Fruit fly (Drosophila melanogaster) whole organism, embryonic: Measurements from ENCODE around the gene Bet3.

Experiments
- Aef1 ChIP-seq: fragments of 200-800 bp; sonication (Bioruptor generic); IDR thresholded peaks from 3 replicates; pipeline ENCODE4 v1.3.6; 2022; ENCODE audit warnings: missing biosample characterization, missing genetic modification characterization
- CG10267 ChIP-seq: fragments of 200-800 bp; sonication (Bioruptor generic); optimal IDR thresholded peaks from 2 replicates; lab custom pipeline; 2018; ENCODE audit warnings: missing biosample characterization, mild to moderate bottlenecking, missing genetic modification characterization, moderate library complexity
- CG10654 ChIP-seq: fragments of 200-800 bp; sonication (Bioruptor generic); optimal IDR thresholded peaks from 2 replicates; lab custom pipeline; 2016; ENCODE audit warnings: missing biosample characterization, missing genetic modification characterization
- CG13287 ChIP-seq: fragments of 200-800 bp; sonication (Bioruptor generic); IDR thresholded peaks from 2 replicates; pipeline ENCODE4 v1.3.6; 2022; ENCODE audit warnings: missing biosample characterization, missing genetic modification characterization; ENCODE audit not compliant: partially characterized antibody
- CG13624 ChIP-seq: fragments of 200-800 bp; sonication (Bioruptor generic); optimal IDR thresholded peaks from 2 replicates; lab custom pipeline; 2016; ENCODE audit warnings: missing biosample characterization, missing genetic modification characterization
- CG15514 ChIP-seq: fragments of 200-800 bp; sonication (Bioruptor generic); optimal IDR thresholded peaks from 3 replicates; lab custom pipeline; 2017; ENCODE audit warnings: missing biosample characterization, missing genetic modification characterization, mild to moderate bottlenecking, moderate library complexity, missing genetic modification reagents
- CG17568 ChIP-seq: fragments of 200-800 bp; sonication (Bioruptor generic); optimal IDR thresholded peaks from 2 replicates; lab custom pipeline; 2018; ENCODE audit warnings: missing biosample characterization, mild to moderate bottlenecking, missing genetic modification characterization, moderate library complexity
- CG18262 ChIP-seq: fragments of 200-800 bp; optimal IDR thresholded peaks from 3 replicates; lab custom pipeline; 2019; ENCODE audit warnings: missing biosample characterization, mild to moderate bottlenecking, missing genetic modification characterization, moderate library complexity
- CG2120 ChIP-seq: fragments of 200-800 bp; sonication (Bioruptor generic); optimal IDR thresholded peaks from 3 replicates; lab custom pipeline; 2016; ENCODE audit warnings: missing biosample characterization, missing genetic modification characterization
- CG2202 ChIP-seq: fragments of 200-800 bp; sonication (Bioruptor generic); optimal IDR thresholded peaks from 2 replicates; lab custom pipeline; 2018; ENCODE audit warnings: missing biosample characterization, mild to moderate bottlenecking, missing genetic modification characterization
- CG2678 ChIP-seq: fragments of 200-800 bp; sonication (Bioruptor generic); optimal IDR thresholded peaks from 3 replicates; lab custom pipeline; 2019; ENCODE audit warnings: missing biosample characterization, mild to moderate bottlenecking, missing genetic modification characterization, moderate library complexity
- CG3407 ChIP-seq: fragments of 200-800 bp; sonication (Bioruptor generic); optimal IDR thresholded peaks from 2 replicates; lab custom pipeline; 2018; ENCODE audit warnings: missing biosample characterization, mild to moderate bottlenecking, missing genetic modification characterization
- CG7271 ChIP-seq: fragments of 200-800 bp; sonication (Bioruptor generic); optimal IDR thresholded peaks from 2 replicates; lab custom pipeline; 2018; ENCODE audit warnings: missing biosample characterization, mild to moderate bottlenecking, missing genetic modification characterization, moderate library complexity
- CG7839 ChIP-seq: fragments of 200-800 bp; sonication (Bioruptor generic); optimal IDR thresholded peaks from 3 replicates; lab custom pipeline; 2018; ENCODE audit warnings: missing biosample characterization, mild to moderate bottlenecking, missing genetic modification characterization, moderate library complexity
- CG8281 ChIP-seq: fragments of 200-800 bp; sonication (Bioruptor generic); optimal IDR thresholded peaks from 2 replicates; lab custom pipeline; 2018; ENCODE audit warnings: missing biosample characterization, mild to moderate bottlenecking, missing genetic modification characterization, moderate library complexity
- CG9437 ChIP-seq: fragments of 200-800 bp; sonication (Bioruptor generic); optimal IDR thresholded peaks from 2 replicates; lab custom pipeline; 2018; ENCODE audit warnings: missing biosample characterization, mild to moderate bottlenecking, missing genetic modification characterization
- CG9876 ChIP-seq: fragments of 200-800 bp; sonication (Bioruptor generic); optimal IDR thresholded peaks from 2 replicates; lab custom pipeline; 2016; ENCODE audit warnings: missing biosample characterization, missing genetic modification characterization
- D19A ChIP-seq: fragments of 200-800 bp; optimal IDR thresholded peaks from 3 replicates; lab custom pipeline; 2019; ENCODE audit warnings: missing biosample characterization, mild to moderate bottlenecking, missing genetic modification characterization, moderate library complexity
- D19B ChIP-seq: fragments of 200-800 bp; sonication (Bioruptor generic); optimal IDR thresholded peaks from 2 replicates; lab custom pipeline; 2017; ENCODE audit warnings: missing biosample characterization, mild to moderate bottlenecking, missing genetic modification characterization
- Dp ChIP-seq: fragments of 200-800 bp; sonication (Bioruptor generic); optimal IDR thresholded peaks from 2 replicates; lab custom pipeline; 2018; ENCODE audit warnings: missing biosample characterization, mild to moderate bottlenecking, missing genetic modification characterization, moderate library complexity
- Fer2 ChIP-seq: fragments of 200-800 bp; sonication (Bioruptor generic); optimal IDR thresholded peaks from 2 replicates; lab custom pipeline; 2018; ENCODE audit warnings: missing biosample characterization, mild to moderate bottlenecking, missing genetic modification characterization, moderate library complexity
- GATAe ChIP-seq: fragments of 200-800 bp; sonication (Bioruptor generic); conservative IDR thresholded peaks from 2 replicates; pipeline ENCODE4 v1.3.6; 2022; ENCODE audit warnings: missing biosample characterization, missing genetic modification characterization
- HLH3B ChIP-seq: fragments of 200-800 bp; sonication (Bioruptor generic); IDR thresholded peaks from 2 replicates; pipeline ENCODE4 v1.3.6; 2022; ENCODE audit warnings: missing biosample characterization, missing genetic modification characterization
- Hr51 ChIP-seq, 2 experiments: fragments of 200-800 bp; sonication (Bioruptor generic); optimal IDR thresholded peaks; 2 replicates in 1 of 2; 3 replicates in 1 of 2; lab custom pipeline; 2016 to 2018; ENCODE audit warnings: missing biosample characterization in 2 of 2, missing genetic modification characterization in 2 of 2, mild to moderate bottlenecking in 1 of 2, moderate library complexity in 1 of 2
- Hr78 ChIP-seq, 2 experiments: fragments of 200-800 bp in 1 of 2; fragments of >200 bp in 1 of 2; sonication (Bioruptor generic) in 1 of 2; optimal IDR thresholded peaks; 2 replicates each; lab custom pipeline; 2017 to 2019; ENCODE audit warnings: missing biosample characterization in 2 of 2, missing genetic modification characterization in 2 of 2, mild to moderate bottlenecking in 1 of 2, moderate library complexity in 1 of 2
- Lhr ChIP-seq: fragments of 200-800 bp; sonication (Bioruptor generic); optimal IDR thresholded peaks from 3 replicates; lab custom pipeline; 2017; ENCODE audit warnings: mild to moderate bottlenecking, missing biosample characterization, missing genetic modification reagents, missing genetic modification characterization
- Lpt ChIP-seq: fragments of >200 bp; optimal IDR thresholded peaks from 2 replicates; lab custom pipeline; 2018; ENCODE audit warnings: missing biosample characterization, missing genetic modification characterization
- Oaz ChIP-seq: fragments of 200-800 bp; sonication (Bioruptor generic); IDR thresholded peaks from 2 replicates; pipeline ENCODE4 v1.3.6; 2022; ENCODE audit warnings: missing biosample characterization, missing genetic modification characterization
- Ravus ChIP-seq: fragments of 200-800 bp; sonication (Bioruptor generic); IDR thresholded peaks from 2 replicates; pipeline ENCODE4 v1.3.6; 2022; ENCODE audit warnings: missing biosample characterization, missing genetic modification characterization
- Tbp ChIP-seq: fragments of >200 bp; optimal IDR thresholded peaks from 2 replicates; lab custom pipeline; 2018; ENCODE audit warnings: missing biosample characterization, missing genetic modification characterization
- Usf ChIP-seq: fragments of 200-800 bp; sonication (Bioruptor generic); optimal IDR thresholded peaks from 2 replicates; lab custom pipeline; 2017; ENCODE audit warnings: missing genotype, missing biosample characterization, missing genetic modification characterization
- Vsx1 ChIP-seq: fragments of 200-800 bp; sonication (Bioruptor generic); optimal IDR thresholded peaks from 2 replicates; lab custom pipeline; 2017; ENCODE audit warnings: missing biosample characterization, mild to moderate bottlenecking, missing genetic modification characterization, missing genetic modification reagents
- YL-1 ChIP-seq: fragments of 200-800 bp; sonication (Bioruptor generic); optimal IDR thresholded peaks from 3 replicates; lab custom pipeline; 2017; ENCODE audit warnings: missing biosample characterization, mild to moderate bottlenecking, missing genetic modification characterization
- amos ChIP-seq: fragments of 200-800 bp; sonication (Bioruptor generic); IDR thresholded peaks from 2 replicates; pipeline ENCODE4 v1.3.6; 2022; ENCODE audit warnings: missing biosample characterization, missing genetic modification characterization; ENCODE audit not compliant: partially characterized antibody
- bbx ChIP-seq: fragments of 200-800 bp; sonication (Bioruptor generic); IDR thresholded peaks from 2 replicates; pipeline ENCODE4 v1.3.6; 2022; ENCODE audit warnings: missing biosample characterization, missing genetic modification characterization; ENCODE audit not compliant: partially characterized antibody
- bigmax ChIP-seq: fragments of 200-800 bp; sonication (Bioruptor generic); optimal IDR thresholded peaks from 2 replicates; lab custom pipeline; 2018; ENCODE audit warnings: missing biosample characterization, mild to moderate bottlenecking, missing genetic modification characterization
- chm ChIP-seq: fragments of 200-800 bp; sonication (Bioruptor generic); IDR thresholded peaks from 2 replicates; pipeline ENCODE4 v1.3.6; 2022; ENCODE audit warnings: missing biosample characterization, missing genetic modification characterization
- disco-r ChIP-seq: fragments of 200-800 bp; sonication (Bioruptor generic); optimal IDR thresholded peaks from 2 replicates; lab custom pipeline; 2016; ENCODE audit warnings: missing biosample characterization, missing genetic modification characterization
- esg ChIP-seq: fragments of 200-800 bp; sonication (Bioruptor generic); conservative IDR thresholded peaks from 2 replicates; pipeline ENCODE4 v1.3.6; 2022; ENCODE audit warnings: missing biosample characterization, missing genetic modification characterization
- eyg ChIP-seq: fragments of 200-800 bp; sonication (Bioruptor generic); optimal IDR thresholded peaks from 3 replicates; lab custom pipeline; 2016; ENCODE audit warnings: missing biosample characterization, missing genetic modification characterization
- fd3F ChIP-seq: fragments of 200-800 bp; sonication (Bioruptor generic); optimal IDR thresholded peaks from 2 replicates; lab custom pipeline; 2018; ENCODE audit warnings: missing biosample characterization, mild to moderate bottlenecking, missing genetic modification characterization, moderate library complexity
- fd64A ChIP-seq: fragments of 200-800 bp; sonication (Bioruptor generic); optimal IDR thresholded peaks from 3 replicates; lab custom pipeline; 2018; ENCODE audit warnings: missing biosample characterization, mild to moderate bottlenecking, missing genetic modification characterization
- gem ChIP-seq: fragments of 200-800 bp; sonication (Bioruptor generic); optimal IDR thresholded peaks from 2 replicates; lab custom pipeline; 2019; ENCODE audit warnings: missing biosample characterization, mild to moderate bottlenecking, missing genetic modification characterization, moderate library complexity
- hb ChIP-seq: fragments of 200-800 bp; sonication (Bioruptor generic); IDR thresholded peaks from 3 replicates; pipeline ENCODE4 v1.3.6; 2022; ENCODE audit warnings: missing biosample characterization, missing genetic modification characterization; ENCODE audit not compliant: partially characterized antibody
- lmd ChIP-seq: fragments of 200-800 bp; sonication (Bioruptor generic); IDR thresholded peaks from 2 replicates; pipeline ENCODE4 v1.3.6; 2022; ENCODE audit warnings: missing biosample characterization, missing genetic modification characterization
- odd ChIP-seq: fragments of 200-800 bp; sonication (Bioruptor generic); optimal IDR thresholded peaks from 2 replicates; lab custom pipeline; 2017; ENCODE audit warnings: missing biosample characterization, mild to moderate bottlenecking, missing genetic modification characterization
- salm ChIP-seq: fragments of 200-800 bp; sonication (Bioruptor generic); optimal IDR thresholded peaks from 2 replicates; lab custom pipeline; 2018; ENCODE audit warnings: missing biosample characterization, mild to moderate bottlenecking, missing genetic modification characterization
- z ChIP-seq: fragments of 200-800 bp; sonication (Bioruptor generic); IDR thresholded peaks from 3 replicates; pipeline ENCODE4 v1.3.6; 2022; ENCODE audit warnings: missing biosample characterization, missing genetic modification characterization

Gene Bet3

DNA sequence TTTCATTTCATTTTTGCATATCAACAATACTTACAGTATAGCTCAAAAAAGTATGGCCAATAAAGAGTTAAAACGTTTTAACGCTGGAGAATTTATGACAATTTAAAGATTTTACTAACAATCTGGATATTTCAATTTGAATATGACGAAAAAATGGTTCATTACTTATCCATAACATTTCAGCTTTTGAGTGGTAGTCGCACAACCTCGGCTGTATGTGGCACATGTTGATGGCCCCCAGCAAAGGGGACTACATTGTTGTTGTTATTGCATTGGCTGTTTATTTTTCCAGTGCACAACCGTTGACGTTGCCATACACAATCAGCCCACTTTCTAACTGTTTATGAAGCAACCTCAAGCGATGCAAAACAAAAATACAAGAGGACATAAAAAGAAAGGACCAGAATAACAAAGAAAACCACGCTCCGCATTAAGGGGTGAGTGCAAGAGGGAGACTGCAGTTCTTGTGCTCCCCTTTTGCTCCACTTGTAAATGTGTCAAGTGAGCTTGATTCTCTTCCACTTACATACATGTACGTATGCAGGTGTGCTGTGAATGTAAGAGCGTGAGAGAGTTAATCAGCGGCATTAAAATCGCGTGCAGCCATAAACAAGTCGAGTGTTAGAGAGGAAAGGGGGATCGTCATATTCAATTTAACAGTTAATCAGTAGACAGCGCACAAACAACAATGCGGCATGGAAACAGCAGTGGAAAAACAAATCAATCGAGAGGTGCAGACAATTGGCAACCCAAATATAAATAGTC lies 21.8 kb downstream of the Bet3 start (continued):
- TF ChIP-seq HLH3B (GFP tag; lab: Robert Waterston, UW) (peak; percentile 65; the same call in 1 of the 2 replicates), disco-r (GFP tag; lab: Kevin White, UChicago) (no peak), CG2678 (tag; lab: Kevin White, UChicago) (peak; percentile 66), Hr51 (GFP tag; optimal IDR thresholded peaks at IDR 0.05; lab: Kevin White, UChicago) (peak in 1 of 2 experiments; percentile 75), Lpt (GFP tag; lab: Kevin White, UChicago) (no peak), YL-1 (no peak), fd3F (GFP tag; lab: Kevin White, UChicago) (peak; percentile 21), hb (GFP tag; lab: Robert Waterston, UW) (no peak), lmd (GFP tag; lab: Robert Waterston, UW) (peak; percentile 41; the same call in 1 of the 2 replicates), Tbp (GFP tag; lab: Kevin White, UChicago) (no peak), CG10267 (peak; percentile 4), Oaz (GFP tag; lab: Robert Waterston, UW) (no peak), CG8281 (tag; lab: Kevin White, UChicago) (no peak), CG18262 (tag; lab: Kevin White, UChicago) (peak; percentile 56), esg (GFP tag; lab: Robert Waterston, UW) (peak; percentile 63; the same call in 1 of the 2 replicates), GATAe (GFP tag; lab: Robert Waterston, UW) (no peak), Aef1 (no peak), gem (tag; lab: Kevin White, UChicago) (peak; percentile 72), CG9437 (peak; percentile 24), salm (tag; lab: Kevin White, UChicago) (peak; percentile 23), z (no peak), CG17568 (peak; percentile 29), Dp (GFP tag; lab: Kevin White, UChicago) (no peak), Ravus (GFP tag; lab: Robert Waterston, UW) (no peak), Hr78 (GFP tag; optimal IDR thresholded peaks at IDR 0.05; lab: Kevin White, UChicago) (peak in 1 of 2 experiments; percentile 32), CG13287 (GFP tag; lab: Robert Waterston, UW) (no peak), CG9876 (no peak), CG10654 (GFP tag; lab: Kevin White, UChicago) (no peak), CG15514 (GFP tag; lab: Kevin White, UChicago) (peak; percentile 24), CG2120 (GFP tag; lab: Kevin White, UChicago) (peak; percentile 49), bbx (GFP tag; lab: Robert Waterston, UW) (no peak), eyg (no peak), Vsx1 (GFP tag; lab: Kevin White, UChicago) (no peak), CG7271 (tag; lab: Kevin White, UChicago) (no peak), fd64A (no peak), chm (no peak), CG3407 (peak; percentile 14), odd (GFP tag; lab: Kevin White, UChicago) (peak; percentile 44), Fer2 (tag; lab: Kevin White, UChicago) (no peak), CG2202 (tag; lab: Kevin White, UChicago) (no peak), amos (GFP tag; lab: Robert Waterston, UW) (no peak), D19A (tag; lab: Kevin White, UChicago) (peak; percentile 47), Lhr (GFP tag; lab: Kevin White, UChicago) (no peak), D19B (GFP tag; lab: Kevin White, UChicago) (no peak), Usf (GFP tag; lab: Kevin White, UChicago) (no peak), CG7839 (tag; lab: Kevin White, UChicago) (peak; percentile 58), bigmax (GFP tag; lab: Kevin White, UChicago) (no peak), CG13624 (no peak)
